Worm (Caenorhabditis elegans) whole organism, L4/young adult: ENCODE results near the gene spe-18.

Source experiments
- W03F9.2 ChIP-seq: fragments of 150-350 bp; optimal IDR thresholded peaks from 2 replicates; lab custom pipeline; 2014; ENCODE audit warnings: missing biosample characterization, missing genetic modification characterization
- dao-5 ChIP-seq: sonication (generic microtip); optimal IDR thresholded peaks from 2 replicates; lab custom pipeline; 2016; ENCODE audit warnings: missing genotype, missing genetic modification characterization, moderate library complexity, missing compliant biosample characterization
- him-1 ChIP-seq: sonication (generic microtip); optimal IDR thresholded peaks from 2 replicates; lab custom pipeline; 2016; ENCODE audit warnings: missing genotype, missing genetic modification reagents, missing genetic modification characterization, missing compliant biosample characterization

spe-18 gene

DNA sequence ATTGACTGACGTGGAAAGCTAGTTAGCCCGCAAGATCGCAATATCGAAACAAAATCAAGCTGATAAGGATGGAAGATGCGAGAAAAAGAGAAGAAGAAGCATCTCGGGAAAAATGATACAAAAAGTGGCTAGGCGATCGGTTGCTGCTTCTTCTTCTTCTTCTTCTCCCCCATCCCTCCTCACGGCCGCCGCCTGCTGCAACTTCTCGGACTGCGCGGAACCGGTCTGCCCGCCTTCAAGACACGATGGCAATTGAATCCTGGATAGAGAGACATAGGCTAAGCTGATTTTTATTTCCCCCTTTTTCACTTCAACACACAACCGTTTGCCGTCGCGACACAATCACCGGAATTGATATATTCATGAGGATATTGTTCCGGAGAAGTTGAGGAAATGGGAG is 21.2 kb upstream of the spe-18 start:
- TF ChIP-seq dao-5 = no peak
- TF ChIP-seq him-1 (tag; lab: Kevin White, UChicago) = no peak
- TF ChIP-seq W03F9.2 (tag; lab: Kevin White, UChicago) = no peak

DNA sequence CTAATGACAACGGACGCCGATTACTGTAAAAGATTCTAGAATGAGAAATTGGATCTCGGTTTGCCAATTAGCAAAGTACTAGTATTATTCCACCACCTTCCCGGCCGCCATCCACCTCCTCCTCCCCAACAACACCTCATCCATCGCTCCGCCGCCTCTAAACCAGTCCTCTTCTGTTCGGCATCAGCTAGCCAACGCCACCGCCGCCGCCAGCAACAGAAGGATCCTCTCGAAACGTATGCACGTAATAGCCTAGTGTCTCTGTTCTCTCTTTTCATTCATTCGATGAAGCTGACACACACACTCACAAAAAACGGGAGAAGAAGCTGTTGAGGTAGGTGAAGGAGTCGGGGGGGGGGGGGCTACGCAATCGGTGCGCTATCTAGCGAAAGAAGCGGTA is 17.5 kb upstream of the spe-18 start:
- no peak for TF ChIP-seq dao-5
- TF ChIP-seq W03F9.2 (tag; lab: Kevin White, UChicago) = no peak
- no peak for TF ChIP-seq him-1 (tag; lab: Kevin White, UChicago)

DNA sequence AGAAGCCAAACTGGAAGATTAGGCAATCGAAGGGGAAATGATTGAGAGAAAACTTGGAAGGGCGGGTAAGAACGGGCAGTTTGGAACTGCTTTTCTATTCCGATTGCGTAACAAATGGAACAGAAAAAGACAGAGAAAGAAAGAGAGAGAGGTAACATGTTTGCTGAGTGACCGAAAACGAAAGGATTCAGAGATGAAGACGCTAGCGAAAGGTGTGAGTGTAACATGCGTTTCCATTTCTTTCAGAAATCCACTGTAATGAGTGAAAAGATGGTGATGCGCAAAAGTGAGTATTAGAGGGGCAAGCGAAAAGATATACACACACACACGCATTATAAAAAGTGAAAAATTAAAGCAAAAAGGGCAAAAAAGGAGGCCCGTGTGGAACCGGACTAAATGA is 14.3 kb upstream of the spe-18 start:
- TF ChIP-seq him-1 (tag; lab: Kevin White, UChicago) (no peak), dao-5 (no peak), W03F9.2 (tag; lab: Kevin White, UChicago) (no peak)

DNA sequence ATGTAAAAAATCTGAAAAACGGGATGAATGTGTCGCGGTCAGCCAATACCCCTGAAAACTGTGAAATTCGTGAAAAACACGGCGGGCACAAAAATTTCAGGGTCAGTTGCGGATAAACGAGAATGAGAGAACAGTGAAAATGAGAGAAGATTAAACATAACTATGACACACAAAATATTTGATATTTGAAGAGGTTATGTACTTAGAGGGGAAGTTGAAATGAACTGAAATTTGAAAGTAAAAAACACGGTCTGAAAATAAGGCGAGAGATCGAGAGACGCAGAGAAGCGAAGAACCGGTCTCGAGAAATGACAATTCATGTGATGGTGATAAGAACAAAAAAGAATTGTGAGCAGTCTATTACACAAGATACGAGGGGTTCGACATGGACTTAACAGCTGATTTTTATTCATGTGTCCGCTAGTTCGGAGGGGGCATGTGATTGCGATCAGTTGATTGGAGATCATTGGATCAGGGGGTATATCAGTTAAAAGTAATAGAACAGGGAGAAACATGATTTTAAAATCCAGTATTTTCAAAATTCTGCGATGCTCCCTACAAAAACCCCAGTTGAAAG is 12.6 kb upstream of the spe-18 start, which contains the start of gene moe-3:
moe-3 (minus strand) TSS at position 51 of the 577 bp plus-strand sequence.
- TF ChIP-seq W03F9.2 (tag; lab: Kevin White, UChicago) = no peak
- TF ChIP-seq him-1 (tag; lab: Kevin White, UChicago) = no peak
- TF ChIP-seq dao-5 = no peak

DNA sequence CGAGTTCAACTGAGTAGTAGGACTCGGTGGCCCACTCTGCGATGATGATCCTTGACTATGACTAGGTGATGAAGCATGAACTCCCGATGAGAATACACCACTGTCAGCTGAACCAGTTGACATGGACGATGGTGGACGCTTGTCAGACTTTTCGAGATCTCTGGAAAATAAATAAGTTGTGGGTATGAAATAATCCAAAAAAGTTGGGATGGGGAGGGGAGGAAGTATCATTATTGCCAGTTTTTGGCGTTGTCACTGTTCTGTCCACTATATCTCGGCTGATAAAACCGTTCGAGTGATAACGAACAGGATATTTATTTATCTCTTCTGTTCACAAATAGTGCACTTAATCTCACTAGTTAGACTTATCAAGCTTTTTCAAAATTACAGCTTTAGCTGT is 10.9 kb upstream of the spe-18 start:
- TF ChIP-seq dao-5 (no peak), W03F9.2 (tag; lab: Kevin White, UChicago) (no peak), him-1 (tag; lab: Kevin White, UChicago) (no peak)

DNA sequence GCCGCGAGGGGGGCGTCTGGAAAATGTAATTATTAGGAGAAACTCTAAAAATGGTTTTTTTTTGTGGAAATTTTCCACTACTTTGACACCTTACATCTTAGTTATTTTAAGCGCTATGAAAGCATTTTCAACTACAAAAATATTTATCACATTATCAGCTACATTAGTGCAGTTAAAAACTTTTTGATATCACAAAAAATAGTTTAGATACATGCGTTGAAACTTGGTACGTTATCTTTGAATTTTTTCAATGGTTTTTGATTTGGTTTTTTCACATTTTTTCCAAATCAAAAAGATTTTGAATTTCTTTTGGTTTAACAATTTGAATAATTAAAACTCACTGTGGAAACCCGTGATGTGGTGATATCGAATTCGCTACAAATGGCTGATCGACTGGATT is 9.8 kb upstream of the spe-18 start:
- no peak for TF ChIP-seq dao-5
- no peak for TF ChIP-seq him-1 (tag; lab: Kevin White, UChicago)
- TF ChIP-seq W03F9.2 (tag; lab: Kevin White, UChicago) = no peak

DNA sequence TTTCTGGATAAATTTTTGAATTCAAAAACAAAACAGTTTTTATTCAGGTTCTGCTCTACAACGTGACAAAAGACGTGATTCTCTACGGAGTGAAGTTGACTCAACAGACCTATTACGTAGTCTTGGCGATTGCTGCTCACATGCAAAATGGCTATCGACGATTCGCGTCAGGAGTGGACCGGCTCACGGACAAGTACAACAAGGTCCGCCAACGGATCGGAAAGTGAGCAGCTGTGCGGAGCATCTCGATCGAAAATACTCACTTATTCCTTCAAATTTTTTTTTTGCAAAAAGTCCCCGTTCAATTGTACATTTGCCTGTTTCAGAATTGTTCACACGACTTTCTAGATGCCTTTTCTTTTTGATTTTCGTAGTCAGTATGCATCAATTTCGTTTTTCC is 6.7 kb upstream of the spe-18 start:
- no peak for TF ChIP-seq W03F9.2 (tag; lab: Kevin White, UChicago)

DNA sequence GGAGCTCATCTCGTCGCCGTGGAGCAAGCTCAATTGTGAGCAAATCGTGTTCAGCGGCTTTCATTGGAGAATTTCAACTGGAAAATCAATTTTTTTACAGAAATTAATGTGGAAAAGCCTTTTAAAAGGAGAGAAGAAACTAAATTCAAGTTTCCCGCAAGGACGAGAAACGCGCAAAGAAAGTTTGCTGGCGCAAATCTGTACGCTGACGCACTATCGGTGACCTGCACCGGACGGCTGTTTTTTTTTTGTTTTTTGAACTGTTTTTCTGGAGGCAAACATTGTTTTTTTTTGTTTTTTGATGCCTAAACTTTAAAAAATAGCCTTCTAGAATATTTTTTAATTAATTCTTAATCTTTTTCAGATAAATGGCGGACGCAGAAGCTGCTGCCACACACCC is 3.8 kb upstream of the spe-18 start, which contains the start of the genes hpr-17 and F32A11.1:
hpr-17 (minus strand) TSS at position 77 of the 400 bp plus-strand sequence.
F32A11.1 (plus strand) TSS at position 359 of the 400 bp plus-strand sequence.
- TF ChIP-seq W03F9.2 (tag; lab: Kevin White, UChicago) (peak; percentile 79), dao-5 (no peak), him-1 (tag; lab: Kevin White, UChicago) (peak; percentile 26)

DNA sequence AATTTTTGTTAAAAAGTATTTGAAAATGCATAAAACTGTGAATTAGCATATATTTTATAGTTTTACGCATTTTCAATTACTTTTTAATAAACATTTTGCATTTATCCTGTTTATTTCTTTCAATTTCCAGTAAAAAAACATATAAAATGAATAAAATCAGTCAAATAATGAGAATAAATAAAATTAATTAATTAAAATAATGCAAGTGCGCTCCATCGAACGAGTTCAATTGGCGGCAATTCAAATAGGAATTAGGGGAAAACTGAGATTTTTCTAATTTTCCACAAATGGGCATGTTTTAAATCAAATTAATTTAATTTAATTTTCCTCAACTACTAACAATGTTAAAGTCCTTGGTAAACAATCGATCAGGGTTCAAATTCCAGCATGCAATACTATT is 2.9 kb upstream of the spe-18 start:
- no peak for TF ChIP-seq W03F9.2 (tag; lab: Kevin White, UChicago)
- no peak for TF ChIP-seq him-1 (tag; lab: Kevin White, UChicago)
- no peak for TF ChIP-seq dao-5

DNA sequence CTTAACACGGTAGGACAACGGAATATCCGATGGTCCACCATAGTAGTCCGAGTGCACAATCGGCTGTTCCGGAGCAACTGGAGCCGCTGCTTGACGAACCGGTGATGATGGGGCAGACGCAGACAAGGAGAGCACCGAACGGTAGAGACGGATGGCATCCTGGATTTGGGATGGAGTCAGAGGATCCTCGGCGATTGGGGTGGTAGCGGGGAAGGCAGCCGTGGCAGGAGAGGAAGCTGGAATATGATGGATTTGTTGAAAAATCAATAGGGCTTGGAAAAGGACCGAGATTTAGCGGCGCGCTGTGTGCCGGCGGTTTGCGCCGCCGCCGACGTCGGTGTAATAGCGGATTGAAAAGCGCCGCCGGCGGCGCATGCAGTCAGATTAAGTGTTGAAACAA is 790 bp downstream of the spe-18 start:
- no peak for TF ChIP-seq dao-5
- no peak for TF ChIP-seq W03F9.2 (tag; lab: Kevin White, UChicago)
- TF ChIP-seq him-1 (tag; lab: Kevin White, UChicago) = no peak

DNA sequence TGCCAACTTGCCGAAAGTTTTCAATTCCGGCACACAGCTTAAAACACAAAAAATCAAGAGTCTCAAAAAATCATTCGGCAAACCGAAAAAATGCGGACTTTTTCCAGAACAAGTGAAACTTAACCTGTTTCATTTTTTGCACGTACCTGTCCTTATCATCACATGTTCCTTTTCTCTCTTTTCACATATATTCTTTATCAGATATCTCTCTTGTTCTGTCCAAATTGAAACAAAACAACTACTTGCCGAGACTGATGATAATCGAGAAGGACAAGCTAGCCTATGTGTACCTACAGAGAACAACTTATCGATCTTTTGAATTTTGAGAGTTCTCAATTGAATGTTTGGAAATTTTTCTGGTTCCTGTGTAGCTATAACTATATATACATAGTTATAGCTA is 3.2 kb downstream of the spe-18 start:
- TF ChIP-seq dao-5 (no peak), W03F9.2 (tag; lab: Kevin White, UChicago) (no peak), him-1 (tag; lab: Kevin White, UChicago) (no peak)

DNA sequence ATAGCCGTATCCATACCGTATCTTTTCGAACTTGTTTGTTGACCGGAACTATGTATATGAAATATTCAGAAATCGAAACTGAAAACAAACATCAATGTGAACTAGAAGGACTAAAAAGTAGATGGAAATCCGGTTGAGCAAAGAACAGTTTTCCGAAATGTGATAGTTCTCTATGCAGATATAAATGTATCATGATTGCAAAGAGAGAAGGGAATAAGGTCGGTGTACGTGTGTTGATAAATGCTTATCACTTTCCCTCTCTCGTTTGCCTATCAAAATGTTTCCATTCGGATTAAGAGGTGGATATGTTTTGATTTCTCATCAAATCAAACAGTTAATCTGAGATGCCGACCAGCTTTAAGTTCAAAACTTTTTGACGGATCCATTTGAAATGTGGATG is 5.0 kb downstream of the spe-18 start:
- TF ChIP-seq dao-5 = no peak
- TF ChIP-seq him-1 (tag; lab: Kevin White, UChicago) = no peak
- TF ChIP-seq W03F9.2 (tag; lab: Kevin White, UChicago) = no peak

DNA sequence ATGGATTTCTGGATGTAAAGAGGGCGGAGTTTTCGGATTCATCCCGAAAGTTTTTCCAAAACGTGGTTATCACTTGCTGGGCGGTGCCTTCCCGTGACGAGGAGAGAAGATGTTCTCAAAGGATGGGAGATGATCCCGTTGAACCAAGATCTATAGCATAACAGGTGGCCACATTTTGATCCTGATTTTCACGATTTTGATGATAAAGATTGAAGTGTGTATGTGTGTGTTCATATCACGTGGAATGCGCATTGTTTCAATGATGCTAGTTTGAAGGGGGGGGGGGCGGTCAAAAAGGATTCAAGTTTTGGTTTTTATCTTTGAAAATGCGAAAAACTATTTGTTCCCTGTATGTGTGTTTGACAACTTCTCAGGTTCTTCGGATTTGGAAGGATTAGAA is 8.0 kb downstream of the spe-18 start, which contains the start of gene mltn-1:
mltn-1 (minus strand) TSS at position 22 of the 400 bp plus-strand sequence.
- TF ChIP-seq W03F9.2 (tag; lab: Kevin White, UChicago) = no peak
- no peak for TF ChIP-seq him-1 (tag; lab: Kevin White, UChicago)
- TF ChIP-seq dao-5 = no peak

DNA sequence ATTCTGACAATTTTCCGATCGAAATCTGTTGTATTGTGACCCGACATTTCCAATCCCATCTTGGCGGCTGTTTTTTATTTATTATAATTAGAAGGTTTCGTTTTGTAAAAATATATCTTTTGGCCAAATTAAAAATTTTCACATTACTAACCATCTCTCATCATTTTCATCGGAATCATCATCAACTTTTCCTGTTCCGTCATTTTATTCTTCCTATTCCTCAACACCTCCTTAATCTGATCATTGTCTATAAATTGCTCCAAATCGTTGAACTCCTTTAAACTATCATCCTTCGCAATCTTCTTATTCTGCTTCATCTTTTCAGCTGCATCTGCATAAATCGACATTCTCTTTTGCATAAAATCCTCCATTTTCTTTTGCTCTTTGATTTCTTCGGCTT is 10.8 kb downstream of the spe-18 start:
- TF ChIP-seq dao-5 (no peak), him-1 (tag; lab: Kevin White, UChicago) (no peak), W03F9.2 (tag; lab: Kevin White, UChicago) (no peak)

DNA sequence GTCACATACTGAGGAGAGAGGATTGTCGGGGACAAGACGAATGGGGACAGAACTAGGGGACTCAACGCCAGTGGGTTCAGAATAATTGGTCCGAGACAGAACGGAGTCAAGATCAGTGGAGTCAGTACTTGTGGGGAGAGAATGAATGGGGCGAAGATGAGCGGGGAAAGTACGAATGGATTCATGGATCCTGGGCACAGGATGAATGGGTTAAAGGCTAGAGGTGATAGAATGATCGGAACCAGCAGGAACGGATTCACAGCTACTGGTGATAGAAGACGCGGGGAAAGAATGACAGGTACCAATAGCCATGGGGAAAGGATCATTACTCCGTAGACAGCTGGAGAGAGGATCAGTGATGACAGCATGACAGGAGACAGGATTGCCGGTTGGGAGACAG is 13.6 kb downstream of the spe-18 start:
- TF ChIP-seq W03F9.2 (tag; lab: Kevin White, UChicago) (no peak), dao-5 (no peak), him-1 (tag; lab: Kevin White, UChicago) (no peak)
